Worm (Caenorhabditis elegans) whole organism, L1 larva: ENCODE results near the gene K02E7.4.
A peak's percentile ranks its signal among the peaks of the same experiment; 100 is the strongest.
"Not testable (repeated sequence)": the region's sequence is repeated elsewhere in the genome, so short reads cannot be mapped to it uniquely, and the experiment has no call there.

Experiments used
- ama-1 ChIP-seq: fragments of 150-350 bp; optimal IDR thresholded peaks from 2 replicates; lab custom pipeline; 2014
- blmp-1 ChIP-seq: fragments of 150-350 bp; optimal IDR thresholded peaks from 2 replicates; lab custom pipeline; 2014; ENCODE audit warnings: missing biosample characterization, missing genetic modification characterization
- ceh-8 ChIP-seq: fragments of 200-800 bp; sonication (Bioruptor generic); optimal IDR thresholded peaks from 2 replicates; lab custom pipeline; 2018; ENCODE audit warnings: mild to moderate bottlenecking, missing genetic modification characterization, moderate library complexity, missing compliant biosample characterization
- dpl-1 ChIP-seq, 3 experiments: fragments of 150-350 bp in 2 of 3; sonication (generic microtip) in 1 of 3; optimal IDR thresholded peaks; 2 replicates each; lab custom pipeline; 2014 to 2017; ENCODE audit warnings: missing biosample characterization in 3 of 3, missing genetic modification characterization in 3 of 3, missing genetic modification reagents in 3 of 3
- efl-1 ChIP-seq, 4 experiments: fragments of 150-350 bp; optimal IDR thresholded peaks in 3 of 4; peaks in 1 of 4; 1 replicate in 1 of 4; 2 replicates in 3 of 4; lab custom pipeline; 2014; ENCODE audit warnings: missing biosample characterization in 2 of 4, missing genetic modification characterization in 2 of 4, missing genetic modification reagents in 2 of 4
- efl-3 ChIP-seq: fragments of 200-800 bp; sonication (Bioruptor generic); optimal IDR thresholded peaks from 2 replicates; lab custom pipeline; 2018; ENCODE audit warnings: mild to moderate bottlenecking, missing genetic modification characterization, missing compliant biosample characterization
- elt-2 ChIP-seq: sonication (generic microtip); optimal IDR thresholded peaks from 2 replicates; lab custom pipeline; 2016; ENCODE audit warnings: missing genetic modification characterization, mild to moderate bottlenecking, inconsistent platforms, missing compliant biosample characterization, missing genetic modification reagents
- elt-3 ChIP-seq, 6 experiments: fragments of 150-350 bp in 1 of 6; sonication (generic microtip); optimal IDR thresholded peaks; 2 replicates each; lab custom pipeline; 2017 to 2018; ENCODE audit warnings: missing biosample characterization in 6 of 6, missing genetic modification characterization in 6 of 6, inconsistent platforms in 1 of 6
- fkh-10 ChIP-seq: sonication (generic microtip); optimal IDR thresholded peaks from 2 replicates; lab custom pipeline; 2017; ENCODE audit warnings: missing biosample characterization, missing genetic modification reagents, missing genetic modification characterization
- fkh-8 ChIP-seq: sonication (generic microtip); optimal IDR thresholded peaks from 2 replicates; lab custom pipeline; 2016; ENCODE audit warnings: mild to moderate bottlenecking, missing genetic modification characterization, missing compliant biosample characterization
- hlh-17 ChIP-seq: fragments of 200-800 bp; sonication (Bioruptor generic); optimal IDR thresholded peaks from 2 replicates; lab custom pipeline; 2018; ENCODE audit warnings: missing genetic modification characterization, mild to moderate bottlenecking, missing compliant biosample characterization, moderate library complexity, borderline replicate concordance
- irx-1 ChIP-seq: sonication (generic microtip); optimal IDR thresholded peaks from 2 replicates; lab custom pipeline; 2016; ENCODE audit warnings: missing genetic modification characterization, missing compliant biosample characterization
- lin-14 ChIP-seq: fragments of 200-800 bp; sonication (Bioruptor generic); optimal IDR thresholded peaks from 2 replicates; lab custom pipeline; 2018; ENCODE audit warnings: mild to moderate bottlenecking, missing genetic modification characterization, moderate library complexity, missing compliant biosample characterization
- lin-35 ChIP-seq, 2 experiments: fragments of 150-350 bp; optimal IDR thresholded peaks; 2 replicates each; lab custom pipeline; 2014; ENCODE audit warnings: missing biosample characterization in 2 of 2, missing genetic modification characterization in 2 of 2, missing genetic modification reagents in 2 of 2
- lin-39 ChIP-seq: fragments of 150-350 bp; optimal IDR thresholded peaks from 2 replicates; lab custom pipeline; 2014; ENCODE audit warnings: missing biosample characterization, missing genetic modification reagents, missing genetic modification characterization
- mdl-1 ChIP-seq, 2 experiments: fragments of 150-350 bp; optimal IDR thresholded peaks; 2 replicates each; lab custom pipeline; 2014 to 2017; ENCODE audit warnings: missing biosample characterization in 2 of 2, missing genetic modification characterization in 2 of 2, inconsistent platforms in 1 of 2
- mef-2 ChIP-seq: fragments of 150-350 bp; optimal IDR thresholded peaks from 2 replicates; lab custom pipeline; 2014; ENCODE audit warnings: missing biosample characterization, missing genetic modification characterization
- mep-1 ChIP-seq: fragments of 150-350 bp; optimal IDR thresholded peaks from 2 replicates; lab custom pipeline; 2014; ENCODE audit warnings: missing biosample characterization, missing genetic modification characterization
- nhr-12 ChIP-seq: sonication (generic microtip); optimal IDR thresholded peaks from 2 replicates; lab custom pipeline; 2017; ENCODE audit warnings: missing biosample characterization, missing genetic modification characterization
- nhr-20 ChIP-seq: sonication (generic microtip); optimal IDR thresholded peaks from 2 replicates; lab custom pipeline; 2016; ENCODE audit warnings: mild to moderate bottlenecking, missing genetic modification characterization, missing compliant biosample characterization
- nhr-71 ChIP-seq: sonication (generic microtip); optimal IDR thresholded peaks from 2 replicates; lab custom pipeline; 2016; ENCODE audit warnings: mild to moderate bottlenecking, missing genetic modification characterization, moderate library complexity, missing compliant biosample characterization
- nhr-76 ChIP-seq: sonication (generic microtip); optimal IDR thresholded peaks from 2 replicates; lab custom pipeline; 2017; ENCODE audit warnings: missing biosample characterization, missing genetic modification characterization
- nhr-90 ChIP-seq: sonication (generic microtip); optimal IDR thresholded peaks from 2 replicates; lab custom pipeline; 2016; ENCODE audit warnings: mild to moderate bottlenecking, missing genetic modification characterization, missing compliant biosample characterization; ENCODE audit not compliant: poor library complexity
- pqm-1 ChIP-seq: sonication (generic microtip); optimal IDR thresholded peaks from 3 replicates; lab custom pipeline; 2017; ENCODE audit warnings: missing biosample characterization, missing genetic modification characterization
- snpc-4 ChIP-seq: fragments of 150-350 bp; optimal IDR thresholded peaks from 2 replicates; lab custom pipeline; 2014; ENCODE audit warnings: missing biosample characterization, missing genetic modification characterization
- sox-4 ChIP-seq: sonication (generic microtip); optimal IDR thresholded peaks from 2 replicates; lab custom pipeline; 2016; ENCODE audit warnings: missing genetic modification characterization, missing compliant biosample characterization
- unc-130 ChIP-seq: fragments of 150-350 bp; optimal IDR thresholded peaks from 2 replicates; lab custom pipeline; 2017; ENCODE audit warnings: missing biosample characterization, missing genetic modification characterization, inconsistent platforms
- unc-30 ChIP-seq: sonication (generic microtip); optimal IDR thresholded peaks from 2 replicates; lab custom pipeline; 2017; ENCODE audit warnings: missing biosample characterization, missing genetic modification characterization
- zip-4 ChIP-seq: fragments of 200-800 bp; sonication (Bioruptor generic); optimal IDR thresholded peaks from 2 replicates; lab custom pipeline; 2018; ENCODE audit warnings: mild to moderate bottlenecking, missing genetic modification characterization, moderate library complexity, missing compliant biosample characterization
- ztf-4 ChIP-seq: fragments of 150-350 bp; optimal IDR thresholded peaks from 2 replicates; lab custom pipeline; 2014; ENCODE audit warnings: missing biosample characterization, missing genetic modification characterization

Gene K02E7.4

ce11 chrII:1045692-1046091 lies 26.5 kb upstream of the K02E7.4 start, which contains the start of gene str-148:
Gene str-148, plus strand, starts transcription at chrII:1045992.
- TF ChIP-seq fkh-10 (GFP tag; lab: Kevin White, UChicago) = no peak
- no peak for TF ChIP-seq hlh-17 (GFP tag; lab: Kevin White, UChicago)
- no peak for TF ChIP-seq mep-1 (tag; lab: Kevin White, UChicago)
- no peak for TF ChIP-seq snpc-4 (tag; lab: Kevin White, UChicago)
- no peak for TF ChIP-seq lin-35 (GFP tag; optimal IDR thresholded peaks at IDR 0.05; lab: Kevin White, UChicago)
- TF ChIP-seq unc-130 (tag; lab: Kevin White, UChicago) = no peak
- no peak for TF ChIP-seq ama-1 (lab: Kevin White, UChicago)
- no peak for TF ChIP-seq nhr-90 (tag; lab: Kevin White, UChicago)
- TF ChIP-seq fkh-8 (tag; lab: Kevin White, UChicago) = no peak
- no peak for TF ChIP-seq nhr-12
- TF ChIP-seq zip-4 (GFP tag; lab: Kevin White, UChicago) = no peak
- no peak for TF ChIP-seq mdl-1 (tag; optimal IDR thresholded peaks at IDR 0.05; lab: Kevin White, UChicago)
- no peak for TF ChIP-seq ztf-4

ce11 chrII:1046937-1047336 lies 25.3 kb upstream of the K02E7.4 start:
- no peak for TF ChIP-seq efl-1 (optimal IDR thresholded peaks at IDR 0.05; lab: Kevin White, UChicago)
- peak in 1 of 2 experiments; percentile 34 for TF ChIP-seq efl-1 (GFP tag; optimal IDR thresholded peaks at IDR 0.05 in 1 of 2; lab: Kevin White, UChicago)
- no peak for TF ChIP-seq mef-2 (tag; lab: Kevin White, UChicago)

ce11 chrII:1049849-1050248 lies 22.4 kb upstream of the K02E7.4 start, which contains the start of gene fbxb-40:
Gene fbxb-40, minus strand, starts transcription at chrII:1049949.
- TF ChIP-seq pqm-1 (tag; lab: Kevin White, UChicago) (no peak), ceh-8 (GFP tag; lab: Kevin White, UChicago) (no peak), lin-39 (tag; lab: Kevin White, UChicago) (no peak), blmp-1 (no peak)

- not testable (repeated sequence) for TF ChIP-seq mef-2 (tag; lab: Kevin White, UChicago); dpl-1 (GFP tag; optimal IDR thresholded peaks at IDR 0.05; lab: Kevin White, UChicago); sox-4 (tag; lab: Kevin White, UChicago)
Observed at ce11 chrII:1054724-1055123, 17.5 kb upstream of the K02E7.4 start, which contains the start of gene K02E7.7. Gene K02E7.7, plus strand, starts transcription at chrII:1055024.

DNA sequence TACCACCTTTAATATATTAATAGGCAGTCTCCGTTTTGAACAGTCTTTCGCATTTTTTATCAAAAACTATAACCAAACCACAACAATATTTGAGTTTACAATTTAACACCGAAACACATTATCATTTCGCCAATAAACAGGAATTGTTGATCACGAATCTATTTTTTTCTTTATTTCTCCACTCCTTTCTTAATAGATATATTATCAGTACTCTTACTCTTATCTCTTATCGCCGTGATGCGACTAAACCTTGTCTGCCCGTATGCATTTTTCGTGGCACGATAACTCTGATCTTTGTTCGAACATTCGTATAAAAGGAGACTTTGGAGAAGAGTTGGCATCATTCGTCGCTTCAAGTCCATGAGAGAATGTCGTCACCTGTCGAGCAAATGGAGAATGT lies 15.4 kb upstream of the K02E7.4 start:
- TF ChIP-seq nhr-20 (tag; lab: Kevin White, UChicago) (peak; percentile 45), nhr-71 (tag; lab: Kevin White, UChicago) (peak; percentile 51), efl-3 (no peak), nhr-90 (tag; lab: Kevin White, UChicago) (peak; percentile 3), irx-1 (tag; lab: Kevin White, UChicago) (no peak), elt-3 (tag; optimal IDR thresholded peaks at IDR 0.05; lab: Kevin White, UChicago) (peak in 5 of 6 experiments; percentile 9 to 71 (median 41)), pqm-1 (tag; lab: Kevin White, UChicago) (peak; percentile 2), lin-14 (GFP tag; lab: Kevin White, UChicago) (peak; percentile 46), elt-2 (peak; percentile 99)

- not testable (repeated sequence) for TF ChIP-seq lin-14 (GFP tag; lab: Kevin White, UChicago); nhr-76 (tag; lab: Kevin White, UChicago); unc-30 (tag; lab: Kevin White, UChicago)
Observed at ce11 chrII:1060702-1061101, 11.5 kb upstream of the K02E7.4 start, which contains the start of gene btb-10. Gene btb-10, minus strand, starts transcription at chrII:1060802.
